Fruit fly (Drosophila melanogaster) whole organism, embryonic: ENCODE results near the gene CG15498.

Source experiments
- Bdp1 ChIP-seq: fragments of 200-800 bp; sonication (Bioruptor generic); optimal IDR thresholded peaks from 3 replicates; lab custom pipeline; 2016; ENCODE audit warnings: missing biosample characterization, missing genetic modification characterization
- CG10321 ChIP-seq: fragments of 200-800 bp; sonication (Bioruptor generic); IDR thresholded peaks from 2 replicates; pipeline ENCODE4 v1.3.6; 2022; ENCODE audit warnings: missing biosample characterization, missing genetic modification characterization
- CG10959 ChIP-seq: fragments of 200-800 bp; sonication (Bioruptor generic); IDR thresholded peaks from 2 replicates; pipeline ENCODE4 v1.3.6; 2022; ENCODE audit warnings: missing biosample characterization, missing genetic modification characterization
- CG12219 ChIP-seq: fragments of 200-800 bp; sonication (Bioruptor generic); optimal IDR thresholded peaks from 3 replicates; lab custom pipeline; 2018; ENCODE audit warnings: missing biosample characterization, mild to moderate bottlenecking, missing genetic modification characterization
- CG13123 ChIP-seq: fragments of 200-800 bp; sonication (Bioruptor generic); optimal IDR thresholded peaks from 2 replicates; lab custom pipeline; 2016; ENCODE audit warnings: missing biosample characterization, missing genetic modification characterization
- CG14050 ChIP-seq: fragments of 200-800 bp; sonication (Bioruptor generic); IDR thresholded peaks from 3 replicates; pipeline ENCODE4 v1.3.6; 2022; ENCODE audit warnings: missing biosample characterization, missing genetic modification characterization
- CG1602 ChIP-seq: fragments of 200-800 bp; sonication (Bioruptor generic); optimal IDR thresholded peaks from 3 replicates; lab custom pipeline; 2016; ENCODE audit warnings: missing biosample characterization, missing genetic modification characterization
- CG2875 ChIP-seq: fragments of 200-800 bp; sonication (Bioruptor generic); optimal IDR thresholded peaks from 2 replicates; lab custom pipeline; 2017; ENCODE audit warnings: missing biosample characterization, mild to moderate bottlenecking, missing genetic modification characterization, missing genetic modification reagents
- CG32767 ChIP-seq: fragments of 200-800 bp; sonication (Bioruptor generic); IDR thresholded peaks from 2 replicates; pipeline ENCODE4 v1.3.6; 2022; ENCODE audit warnings: missing biosample characterization, missing genetic modification characterization
- CG3847 ChIP-seq: fragments of 200-800 bp; sonication (Bioruptor generic); IDR thresholded peaks from 2 replicates; pipeline ENCODE4 v1.3.6; 2022; ENCODE audit warnings: missing biosample characterization, missing genetic modification characterization
- CG4282 ChIP-seq: fragments of 200-800 bp; sonication (Bioruptor generic); optimal IDR thresholded peaks from 2 replicates; lab custom pipeline; 2016; ENCODE audit warnings: missing biosample characterization, missing genetic modification characterization
- CG4360 ChIP-seq: fragments of 200-800 bp; sonication (Bioruptor generic); IDR thresholded peaks from 2 replicates; pipeline ENCODE4 v1.3.6; 2022; ENCODE audit warnings: missing biosample characterization, missing genetic modification characterization
- CG4730 ChIP-seq: fragments of 200-800 bp; sonication (Bioruptor generic); IDR thresholded peaks from 2 replicates; pipeline ENCODE4 v1.3.6; 2022; ENCODE audit warnings: missing biosample characterization, missing genetic modification characterization
- CG4854 ChIP-seq: fragments of 200-800 bp; sonication (Bioruptor generic); optimal IDR thresholded peaks from 2 replicates; lab custom pipeline; 2016; ENCODE audit warnings: missing biosample characterization, missing genetic modification characterization, inconsistent platforms
- CG6689 ChIP-seq: fragments of 200-800 bp; sonication (Bioruptor generic); IDR thresholded peaks from 2 replicates; pipeline ENCODE4 v1.3.6; 2022; ENCODE audit warnings: missing biosample characterization, missing genetic modification characterization
- CG7928 ChIP-seq: fragments of 200-800 bp; sonication (Bioruptor generic); optimal IDR thresholded peaks from 2 replicates; lab custom pipeline; 2017; ENCODE audit warnings: missing biosample characterization, mild to moderate bottlenecking, missing genetic modification characterization
- CG7963 ChIP-seq: fragments of 200-800 bp; sonication (Bioruptor generic); IDR thresholded peaks from 3 replicates; pipeline ENCODE4 v1.3.6; 2022; ENCODE audit warnings: missing biosample characterization, missing genetic modification characterization; ENCODE audit not compliant: partially characterized antibody
- CG8290 ChIP-seq, 3 experiments: fragments of 200-800 bp; sonication (Bioruptor generic); optimal IDR thresholded peaks; 2 replicates each; lab custom pipeline; 2016 to 2019; ENCODE audit warnings: missing biosample characterization in 3 of 3, missing genetic modification characterization in 3 of 3, mild to moderate bottlenecking in 2 of 3, moderate library complexity in 1 of 3
- CG8359 ChIP-seq: fragments of 200-800 bp; sonication (Bioruptor generic); optimal IDR thresholded peaks from 2 replicates; lab custom pipeline; 2017; ENCODE audit warnings: missing biosample characterization, mild to moderate bottlenecking, missing genetic modification characterization, borderline replicate concordance
- CG9876 ChIP-seq: fragments of 200-800 bp; sonication (Bioruptor generic); optimal IDR thresholded peaks from 2 replicates; lab custom pipeline; 2016; ENCODE audit warnings: missing biosample characterization, missing genetic modification characterization
- CkIIα-i1 ChIP-seq: fragments of 200-800 bp; sonication (Bioruptor generic); IDR thresholded peaks from 2 replicates; pipeline ENCODE4 v1.3.6; 2022; ENCODE audit warnings: missing biosample characterization, missing genetic modification characterization
- D19A ChIP-seq: fragments of 200-800 bp; optimal IDR thresholded peaks from 3 replicates; lab custom pipeline; 2019; ENCODE audit warnings: missing biosample characterization, mild to moderate bottlenecking, missing genetic modification characterization, moderate library complexity
- Dbx ChIP-seq: fragments of 200-800 bp; sonication (Bioruptor generic); IDR thresholded peaks from 3 replicates; pipeline ENCODE4 v1.3.6; 2022; ENCODE audit warnings: missing biosample characterization, missing genetic modification characterization
- Dll ChIP-seq: fragments of 200-800 bp; sonication (Bioruptor generic); IDR thresholded peaks from 4 replicates; pipeline ENCODE4 v1.3.6; 2022; ENCODE audit warnings: missing biosample characterization, missing genetic modification characterization; ENCODE audit not compliant: partially characterized antibody
- Doc3 ChIP-seq: fragments of 200-800 bp; sonication (Bioruptor generic); IDR thresholded peaks from 3 replicates; pipeline ENCODE4 v1.3.6; 2022; ENCODE audit warnings: missing biosample characterization, missing genetic modification characterization; ENCODE audit not compliant: partially characterized antibody
- Elba2 ChIP-seq: fragments of 200-800 bp; sonication (Bioruptor generic); optimal IDR thresholded peaks from 3 replicates; lab custom pipeline; 2016; ENCODE audit warnings: missing biosample characterization, missing genetic modification characterization
- Max ChIP-seq: fragments of 200-800 bp; sonication (Bioruptor generic); optimal IDR thresholded peaks from 2 replicates; lab custom pipeline; 2016; ENCODE audit warnings: missing biosample characterization, mild to moderate bottlenecking, missing genetic modification characterization
- Oaz ChIP-seq: fragments of 200-800 bp; sonication (Bioruptor generic); IDR thresholded peaks from 2 replicates; pipeline ENCODE4 v1.3.6; 2022; ENCODE audit warnings: missing biosample characterization, missing genetic modification characterization
- Xbp1 ChIP-seq: fragments of 200-800 bp; sonication (Bioruptor generic); optimal IDR thresholded peaks from 3 replicates; lab custom pipeline; 2016; ENCODE audit warnings: missing biosample characterization, mild to moderate bottlenecking, missing genetic modification characterization
- corto ChIP-seq: fragments of 200-800 bp; sonication (Bioruptor generic); optimal IDR thresholded peaks from 2 replicates; lab custom pipeline; 2016; ENCODE audit warnings: missing biosample characterization, mild to moderate bottlenecking, missing genetic modification characterization, moderate library complexity
- dmrt11E ChIP-seq: fragments of 200-800 bp; sonication (Bioruptor generic); optimal IDR thresholded peaks from 3 replicates; lab custom pipeline; 2018; ENCODE audit warnings: missing biosample characterization, mild to moderate bottlenecking, missing genetic modification characterization, moderate library complexity
- esg ChIP-seq: fragments of 200-800 bp; sonication (Bioruptor generic); conservative IDR thresholded peaks from 2 replicates; pipeline ENCODE4 v1.3.6; 2022; ENCODE audit warnings: missing biosample characterization, missing genetic modification characterization
- fd3F ChIP-seq: fragments of 200-800 bp; sonication (Bioruptor generic); optimal IDR thresholded peaks from 2 replicates; lab custom pipeline; 2018; ENCODE audit warnings: missing biosample characterization, mild to moderate bottlenecking, missing genetic modification characterization, moderate library complexity
- fru ChIP-seq: fragments of >200 bp; optimal IDR thresholded peaks from 2 replicates; lab custom pipeline; 2017
- gsb ChIP-seq: fragments of 200-800 bp; sonication (Bioruptor generic); IDR thresholded peaks from 2 replicates; pipeline ENCODE4 v1.3.6; 2022; ENCODE audit warnings: missing biosample characterization, missing genetic modification characterization
- hbn ChIP-seq: fragments of 200-800 bp; sonication (Bioruptor generic); IDR thresholded peaks from 2 replicates; pipeline ENCODE4 v1.3.6; 2022; ENCODE audit warnings: missing biosample characterization, missing genetic modification characterization; ENCODE audit not compliant: partially characterized antibody
- jigr1 ChIP-seq: fragments of 200-800 bp; sonication (Bioruptor generic); IDR thresholded peaks from 3 replicates; pipeline ENCODE4 v1.3.6; 2022; ENCODE audit warnings: missing biosample characterization, missing genetic modification characterization
- lmd ChIP-seq: fragments of 200-800 bp; sonication (Bioruptor generic); IDR thresholded peaks from 2 replicates; pipeline ENCODE4 v1.3.6; 2022; ENCODE audit warnings: missing biosample characterization, missing genetic modification characterization
- maf-S ChIP-seq: fragments of 200-800 bp; sonication (Bioruptor generic); optimal IDR thresholded peaks from 2 replicates; lab custom pipeline; 2016; ENCODE audit warnings: missing biosample characterization, missing genetic modification characterization
- mirr ChIP-seq: fragments of 200-800 bp; sonication (Bioruptor generic); optimal IDR thresholded peaks from 3 replicates; lab custom pipeline; 2018; ENCODE audit warnings: missing biosample characterization, mild to moderate bottlenecking, missing genetic modification characterization
- onecut ChIP-seq: fragments of 200-800 bp; sonication (Bioruptor generic); IDR thresholded peaks from 2 replicates; pipeline ENCODE4 v1.3.6; 2022; ENCODE audit warnings: missing biosample characterization, missing genetic modification characterization
- pan ChIP-seq, 4 experiments: fragments of >200 bp in 3 of 4; fragments of 200-800 bp in 1 of 4; sonication (Bioruptor generic) in 1 of 4; optimal IDR thresholded peaks in 3 of 4; IDR thresholded peaks in 1 of 4; 2 replicates each; pipeline versions ENCODE4 v1.3.6 to Lab custom; 2017 to 2022; ENCODE audit warnings: missing biosample characterization in 2 of 4, missing genetic modification characterization in 2 of 4, mixed read lengths in 1 of 4
- ranshi ChIP-seq: fragments of 200-800 bp; sonication (Bioruptor generic); IDR thresholded peaks from 2 replicates; pipeline ENCODE4 v1.3.6; 2022; ENCODE audit warnings: missing biosample characterization, missing genetic modification characterization
- sima ChIP-seq: fragments of 200-800 bp; sonication (Bioruptor generic); optimal IDR thresholded peaks from 2 replicates; lab custom pipeline; 2016; ENCODE audit warnings: missing biosample characterization, missing genetic modification characterization
- sisA ChIP-seq: fragments of 200-800 bp; sonication (Bioruptor generic); IDR thresholded peaks from 2 replicates; pipeline ENCODE4 v1.3.6; 2022; ENCODE audit warnings: missing biosample characterization, missing genetic modification characterization
- sna ChIP-seq: fragments of 200-800 bp; sonication (Bioruptor generic); IDR thresholded peaks from 2 replicates; pipeline ENCODE4 v1.3.6; 2022; ENCODE audit warnings: missing biosample characterization, missing genetic modification characterization; ENCODE audit not compliant: partially characterized antibody
- sr ChIP-seq: fragments of 200-800 bp; sonication (Bioruptor generic); IDR thresholded peaks from 3 replicates; pipeline ENCODE4 v1.3.6; 2022; ENCODE audit warnings: missing biosample characterization, missing genetic modification characterization
- ttk ChIP-seq: fragments of 200-800 bp; sonication (Bioruptor generic); IDR thresholded peaks from 2 replicates; pipeline ENCODE4 v2.1.2; 2022; ENCODE audit warnings: missing biosample characterization, missing genetic modification characterization
- unc-4 ChIP-seq: fragments of 200-800 bp; sonication (Bioruptor generic); IDR thresholded peaks from 2 replicates; pipeline ENCODE4 v1.3.6; 2022; ENCODE audit warnings: missing biosample characterization, missing genetic modification characterization; ENCODE audit not compliant: partially characterized antibody
- wdn ChIP-seq: fragments of 200-800 bp; sonication (Bioruptor generic); IDR thresholded peaks from 2 replicates; pipeline ENCODE4 v1.3.6; 2022; ENCODE audit warnings: missing biosample characterization, missing genetic modification characterization
- wek ChIP-seq: fragments of 200-800 bp; sonication (Bioruptor generic); optimal IDR thresholded peaks from 3 replicates; lab custom pipeline; 2018; ENCODE audit warnings: missing biosample characterization, mild to moderate bottlenecking, missing genetic modification characterization, moderate library complexity

CG15498 gene

dm6 chr3R:21613322-21613807, 44.4 kb upstream of the CG15498 start (continued):
- no peak for TF ChIP-seq CkIIα-i1 (GFP tag; lab: Robert Waterston, UW)
- TF ChIP-seq CG4730 = no peak
- no peak for TF ChIP-seq Dll (GFP tag; lab: Robert Waterston, UW)
- peak; percentile 80 for TF ChIP-seq CG8359
- TF ChIP-seq wek (GFP tag; lab: Kevin White, UChicago) = peak; percentile 88
- peak; percentile 74 for TF ChIP-seq CG4854 (GFP tag; lab: Kevin White, UChicago)
- TF ChIP-seq ttk (GFP tag; lab: Robert Waterston, UW) = no peak
- TF ChIP-seq pan (optimal IDR thresholded peaks at IDR 0.05; lab: Kevin White, UChicago) = no peak
- no peak for TF ChIP-seq pan (GFP tag; optimal IDR thresholded peaks at IDR 0.05 in 1 of 2, IDR thresholded peaks at IDR 0.05 in 1 of 2)
- TF ChIP-seq CG8290 (GFP tag; optimal IDR thresholded peaks at IDR 0.05; lab: Kevin White, UChicago) = peak; percentile 80
- peak; percentile 71 to 93 for TF ChIP-seq CG8290 (tag; optimal IDR thresholded peaks at IDR 0.05; lab: Kevin White, UChicago)
- TF ChIP-seq CG7928 (GFP tag; lab: Kevin White, UChicago) = peak; percentile 38
- no peak for TF ChIP-seq sisA (GFP tag; lab: Robert Waterston, UW)
- TF ChIP-seq unc-4 = no peak
- TF ChIP-seq ranshi = no peak
- no peak for TF ChIP-seq sna
- no peak for TF ChIP-seq gsb (GFP tag; lab: Robert Waterston, UW)
- TF ChIP-seq CG14050 (GFP tag; lab: Robert Waterston, UW) = no peak
- TF ChIP-seq wdn (GFP tag; lab: Robert Waterston, UW) = no peak
- peak; percentile 88 for TF ChIP-seq CG13123
- TF ChIP-seq jigr1 = no peak
- peak; percentile 91 for TF ChIP-seq CG2875 (GFP tag; lab: Kevin White, UChicago)
- TF ChIP-seq esg (GFP tag; lab: Robert Waterston, UW) = no peak
- TF ChIP-seq CG4282 = peak; percentile 1
- peak; percentile 85 for TF ChIP-seq Max (GFP tag; lab: Kevin White, UChicago)
- peak; percentile 81 for TF ChIP-seq CG12219 (GFP tag; lab: Kevin White, UChicago)
- TF ChIP-seq sima (GFP tag; lab: Kevin White, UChicago) = peak; percentile 66
- no peak for TF ChIP-seq CG10321 (GFP tag; lab: Robert Waterston, UW)
- no peak for TF ChIP-seq Oaz (GFP tag; lab: Robert Waterston, UW)
- no peak for TF ChIP-seq sr (GFP tag; lab: Robert Waterston, UW)
- TF ChIP-seq Elba2 (GFP tag; lab: Kevin White, UChicago) = peak; percentile 7
- no peak for TF ChIP-seq CG6689
- peak; percentile 67 for TF ChIP-seq maf-S (GFP tag; lab: Kevin White, UChicago)
- TF ChIP-seq Bdp1 (GFP tag; lab: Kevin White, UChicago) = peak; percentile 72
- TF ChIP-seq fru = no peak
- TF ChIP-seq CG7963 (GFP tag; lab: Robert Waterston, UW) = no peak
- no peak for TF ChIP-seq CG10959 (GFP tag; lab: Robert Waterston, UW)
- TF ChIP-seq CG9876 (GFP tag; lab: Kevin White, UChicago) = peak; percentile 65
- TF ChIP-seq D19A = peak; percentile 65
- peak; percentile 12 for TF ChIP-seq fd3F (GFP tag; lab: Kevin White, UChicago)
- TF ChIP-seq CG32767 (GFP tag; lab: Robert Waterston, UW) = no peak
- TF ChIP-seq CG4360 = no peak
- peak; percentile 69 for TF ChIP-seq onecut
- TF ChIP-seq dmrt11E = peak; percentile 71
- peak; percentile 16 for TF ChIP-seq CG1602 (GFP tag; lab: Kevin White, UChicago)
- peak; percentile 77 for TF ChIP-seq corto
- no peak for TF ChIP-seq Dbx (GFP tag; lab: Robert Waterston, UW)
- TF ChIP-seq CG3847 = no peak
- TF ChIP-seq Xbp1 (GFP tag; lab: Kevin White, UChicago) = peak; percentile 12
- TF ChIP-seq lmd (GFP tag; lab: Robert Waterston, UW) = no peak
- TF ChIP-seq hbn = no peak
- peak; percentile 94 for TF ChIP-seq mirr (GFP tag; lab: Kevin White, UChicago)
- TF ChIP-seq Doc3 (GFP tag; lab: Robert Waterston, UW) = no peak
